Worm (Caenorhabditis elegans) whole organism, dauer: ENCODE results near the gene cca-1.

Experiments used
- unc-62 ChIP-seq: sonication (generic microtip); optimal IDR thresholded peaks from 2 replicates; lab custom pipeline; 2017; ENCODE audit warnings: missing biosample characterization, missing genetic modification reagents, missing genetic modification characterization

cca-1 gene

DNA sequence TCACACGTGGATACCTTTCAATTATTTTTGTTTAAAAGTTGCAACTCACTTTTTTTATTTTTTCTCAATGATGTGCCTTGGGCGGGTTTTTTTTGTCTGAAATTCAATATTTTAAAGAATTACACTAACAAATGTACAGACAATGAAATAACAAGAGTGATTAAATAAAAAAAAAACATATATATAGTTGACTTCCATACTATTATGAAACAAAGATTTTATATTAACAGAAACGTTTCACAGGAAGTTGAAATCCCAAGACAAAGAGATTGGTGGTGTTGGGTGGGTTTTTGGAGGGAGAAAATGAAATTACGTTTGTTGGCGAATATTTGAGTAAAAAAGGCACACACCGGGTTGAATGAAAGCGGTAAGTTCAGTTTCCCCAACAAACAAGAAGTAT lies at the start of gene cca-1:
TSS of gene cca-1 (minus strand) at position 101 of the 400 bp plus-strand sequence.
- TF ChIP-seq unc-62 (GFP tag; lab: Kevin White, UChicago), result no peak

DNA sequence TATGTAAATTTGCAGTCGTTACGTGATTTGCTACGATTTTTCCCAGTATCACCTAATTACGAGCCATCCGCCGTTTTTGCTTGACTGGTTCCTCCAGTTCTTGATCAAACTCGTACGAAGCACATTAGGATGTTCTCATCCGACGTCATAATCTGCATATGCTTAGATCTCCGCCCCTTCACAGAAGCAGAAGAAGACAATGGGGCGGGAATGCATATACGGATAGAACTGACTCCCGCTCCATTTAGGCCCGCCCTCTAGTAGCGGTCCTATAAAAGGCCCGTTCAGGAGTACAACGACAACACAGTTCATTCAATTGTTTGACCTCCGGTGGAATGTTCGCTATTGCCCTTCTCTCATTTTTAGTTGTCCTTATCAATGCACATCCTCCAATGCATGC lies 49.4 kb upstream of the cca-1 start, which contains the start of gene zig-4:
TSS of gene zig-4 (plus strand) at position 301 of the 400 bp plus-strand sequence.
- no peak for TF ChIP-seq unc-62 (GFP tag; lab: Kevin White, UChicago)

ce11 chrX:7921130-7921529 lies 45.4 kb upstream of the cca-1 start:
- TF ChIP-seq unc-62 (GFP tag; lab: Kevin White, UChicago), result no peak

DNA sequence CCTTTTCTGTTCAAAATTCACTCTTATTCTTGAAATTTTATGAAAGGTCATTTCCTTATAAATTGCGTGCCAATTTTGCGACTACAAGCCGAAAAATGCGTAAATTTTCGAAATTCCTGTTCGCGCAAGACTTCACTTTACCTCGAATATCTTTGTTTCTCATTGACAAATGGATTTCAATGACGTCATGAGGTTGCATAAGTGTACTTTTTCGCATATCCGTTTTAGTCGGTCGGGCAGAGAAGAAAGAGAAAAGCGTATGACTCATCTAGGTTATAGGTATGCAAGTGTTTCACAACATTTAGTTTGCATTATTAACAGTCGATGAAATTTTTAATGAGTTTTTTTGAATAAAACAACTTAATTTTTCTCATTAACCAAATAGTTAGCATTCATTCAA lies 40.3 kb upstream of the cca-1 start:
- TF ChIP-seq unc-62 (GFP tag; lab: Kevin White, UChicago), result no peak

ce11 chrX:7915616-7916015 lies 39.9 kb upstream of the cca-1 start:
- no peak for TF ChIP-seq unc-62 (GFP tag; lab: Kevin White, UChicago)

DNA sequence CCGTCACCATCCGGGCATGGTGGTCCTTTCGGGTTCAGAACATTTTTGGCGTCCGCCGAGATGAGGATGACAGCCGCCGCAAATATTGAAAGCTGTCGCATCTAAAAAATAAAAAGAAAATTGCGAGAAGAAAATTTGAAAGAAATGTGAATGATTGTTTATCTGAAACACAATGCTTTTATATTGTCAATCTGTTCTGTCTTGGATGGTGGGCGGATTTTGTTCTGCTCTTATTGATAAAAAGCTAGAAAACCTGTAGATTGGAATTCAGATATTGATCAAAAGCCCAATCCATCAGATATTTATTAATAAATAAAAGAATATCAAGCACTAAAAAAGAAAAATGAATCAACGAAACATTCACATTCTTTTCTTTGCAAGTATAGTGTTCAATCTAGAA lies 38.1 kb upstream of the cca-1 start, which contains the start of gene C39D10.7:
TSS of gene C39D10.7 (minus strand) at position 101 of the 400 bp plus-strand sequence.
- no peak for TF ChIP-seq unc-62 (GFP tag; lab: Kevin White, UChicago)

DNA sequence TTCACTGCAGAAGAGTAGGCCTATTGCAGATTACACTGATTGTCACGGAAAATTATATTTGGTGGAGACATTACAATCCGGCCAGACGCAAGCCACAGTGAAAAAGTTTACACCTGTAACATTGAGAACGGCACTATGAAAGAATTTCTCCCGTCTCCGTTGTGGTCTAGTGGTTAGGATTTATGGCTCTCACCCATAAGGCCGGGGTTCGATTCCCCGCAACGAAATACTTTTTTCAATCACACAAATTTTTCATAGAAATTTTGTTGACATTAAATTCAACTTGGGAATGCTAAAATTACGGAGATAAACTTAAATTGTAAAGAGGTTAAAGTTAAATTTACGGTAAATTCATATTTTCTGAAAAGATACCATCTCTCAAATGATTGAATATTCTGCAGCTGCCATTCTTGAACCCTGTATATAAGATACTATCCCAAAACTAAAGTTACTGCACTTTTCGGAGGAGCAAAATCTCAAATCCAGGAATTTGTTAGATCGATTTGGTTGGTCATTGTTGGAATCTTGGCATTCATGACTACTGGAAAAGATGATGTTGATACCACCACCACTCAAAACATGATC lies 30.8 kb upstream of the cca-1 start, which contains the start of gene C39D10.1:
TSS of gene C39D10.1 (plus strand) at position 535 of the 585 bp plus-strand sequence.
- TF ChIP-seq unc-62 (GFP tag; lab: Kevin White, UChicago), result no peak

- TF ChIP-seq unc-62 (GFP tag; lab: Kevin White, UChicago), result no peak
Observed at ce11 chrX:7902976-7903375, 27.2 kb upstream of the cca-1 start, which contains the start of gene C39D10.11. TSS of gene C39D10.11 (plus strand) at chrX:7903276.

ce11 chrX:7901840-7902239 lies 26.1 kb upstream of the cca-1 start:
- no peak for TF ChIP-seq unc-62 (GFP tag; lab: Kevin White, UChicago)

- no peak for TF ChIP-seq unc-62 (GFP tag; lab: Kevin White, UChicago)
Observed at ce11 chrX:7900180-7900579, 24.4 kb upstream of the cca-1 start.

DNA sequence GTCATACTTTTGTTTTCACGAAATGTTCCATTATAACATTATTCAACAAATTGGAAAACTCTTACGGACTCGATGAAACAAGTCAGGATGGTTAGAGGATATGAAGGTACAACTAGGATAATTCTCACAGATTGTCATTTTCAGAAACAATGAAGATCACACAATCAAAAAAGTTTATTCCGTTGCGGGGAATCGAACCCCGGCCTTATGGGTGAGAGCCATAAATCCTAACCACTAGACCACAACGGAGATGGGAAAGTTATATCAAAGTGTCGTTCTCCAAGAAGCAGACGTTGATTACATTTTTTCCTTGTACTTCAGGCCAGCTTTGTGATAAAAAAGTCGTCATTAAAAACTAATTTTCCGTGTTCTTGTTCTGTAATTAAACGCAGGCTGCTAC lies 22.4 kb upstream of the cca-1 start:
- TF ChIP-seq unc-62 (GFP tag; lab: Kevin White, UChicago), result no peak

- TF ChIP-seq unc-62 (GFP tag; lab: Kevin White, UChicago), result no peak
Observed at ce11 chrX:7897690-7898089, 21.9 kb upstream of the cca-1 start, which contains the start of gene latd-1. TSS of gene latd-1 (minus strand) at chrX:7897790.

ce11 chrX:7892296-7892695 lies 16.5 kb upstream of the cca-1 start, which contains the start of gene C39D10.5:
TSS of gene C39D10.5 (minus strand) at chrX:7892396.
- TF ChIP-seq unc-62 (GFP tag; lab: Kevin White, UChicago), result no peak

DNA sequence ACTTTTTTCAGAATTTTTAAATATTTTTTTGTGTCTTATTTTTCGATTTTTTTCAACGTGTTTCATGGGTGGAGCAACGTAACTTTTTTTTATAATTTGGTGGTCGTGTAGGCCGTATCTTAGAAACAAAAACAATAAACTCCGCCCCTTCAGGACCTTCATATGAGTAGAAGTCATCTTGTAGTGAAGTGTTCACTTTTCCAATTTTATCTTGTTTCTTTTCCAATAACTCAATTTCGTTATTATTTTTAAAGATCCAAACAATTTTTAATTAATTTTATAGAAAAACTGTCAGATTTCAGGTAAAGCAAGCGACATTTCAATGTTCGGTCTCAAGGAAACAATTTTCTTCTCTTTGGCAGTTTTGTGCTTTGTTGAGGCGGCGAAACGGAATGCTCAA lies 13.2 kb upstream of the cca-1 start, which contains the start of gene C39D10.2:
TSS of gene C39D10.2 (plus strand) at position 301 of the 400 bp plus-strand sequence.
- no peak for TF ChIP-seq unc-62 (GFP tag; lab: Kevin White, UChicago)

ce11 chrX:7886200-7886599 lies 10.4 kb upstream of the cca-1 start:
- no peak for TF ChIP-seq unc-62 (GFP tag; lab: Kevin White, UChicago)

DNA sequence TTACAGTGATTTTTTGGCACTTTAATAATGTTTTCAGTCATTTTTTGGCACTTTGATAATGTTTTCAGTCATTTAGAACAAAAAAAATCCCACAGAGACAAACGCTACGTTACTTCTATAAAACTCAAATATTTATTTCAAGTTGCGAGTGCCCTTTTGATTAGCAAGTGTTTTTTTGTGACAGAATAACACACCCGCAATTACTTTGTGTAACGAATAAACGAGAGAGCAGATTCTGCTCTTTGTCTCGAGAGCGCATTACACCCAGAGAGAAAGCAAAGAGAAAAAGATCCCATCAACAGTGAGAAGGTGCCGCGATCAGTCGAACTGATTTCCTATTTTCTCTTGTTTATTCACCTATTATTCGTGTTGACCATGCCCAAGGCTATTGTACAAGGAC lies 8.2 kb upstream of the cca-1 start, which contains the start of gene pcyt-2.2:
TSS of gene pcyt-2.2 (plus strand) at position 301 of the 400 bp plus-strand sequence.
- TF ChIP-seq unc-62 (GFP tag; lab: Kevin White, UChicago), result no peak

DNA sequence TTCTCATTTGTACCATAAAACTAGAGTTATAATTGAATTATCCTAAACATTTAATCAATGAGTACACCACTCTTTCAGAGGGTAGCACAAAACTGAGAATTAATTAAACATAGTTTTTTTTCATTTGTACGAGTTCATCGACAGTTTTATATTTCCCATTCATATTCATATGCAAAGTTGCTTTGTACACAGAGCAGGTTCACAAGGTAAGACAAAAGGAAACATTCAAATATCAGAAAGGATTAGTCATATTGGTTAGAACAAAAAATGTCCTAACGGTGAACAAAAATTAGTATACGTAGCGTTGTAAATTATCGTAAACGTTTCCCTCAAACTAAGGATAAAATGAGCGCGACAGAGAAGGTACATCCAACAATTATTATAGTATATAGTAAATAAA lies 5.6 kb upstream of the cca-1 start:
- TF ChIP-seq unc-62 (GFP tag; lab: Kevin White, UChicago), result no peak
